Worm (Caenorhabditis elegans) whole organism, young adult: Measurements from ENCODE around the gene T23E7.6.

ENCODE experiments used
- F57A8.1 ChIP-seq: fragments of 200-800 bp; sonication (Bioruptor generic); optimal IDR thresholded peaks from 2 replicates; lab custom pipeline; 2018; ENCODE audit warnings: mild to moderate bottlenecking, missing genetic modification characterization, moderate library complexity, missing compliant biosample characterization
- akir-1 ChIP-seq: fragments of 200-800 bp; sonication (Bioruptor generic); optimal IDR thresholded peaks from 2 replicates; lab custom pipeline; 2018; ENCODE audit warnings: mild to moderate bottlenecking, missing genetic modification characterization, moderate library complexity, missing compliant biosample characterization
- attf-6 ChIP-seq: fragments of 200-800 bp; sonication (Bioruptor generic); IDR thresholded peaks from 2 replicates; pipeline ENCODE4 v1.3.6; 2022; ENCODE audit warnings: missing genetic modification reagents, missing genetic modification characterization, missing compliant biosample characterization
- ceh-40 ChIP-seq: fragments of 200-800 bp; sonication (Bioruptor generic); IDR thresholded peaks from 2 replicates; pipeline ENCODE4 v1.3.6; 2022; ENCODE audit warnings: missing genetic modification characterization, missing compliant biosample characterization
- chd-7 ChIP-seq: sonication (generic microtip); optimal IDR thresholded peaks from 2 replicates; lab custom pipeline; 2016; ENCODE audit warnings: mild to moderate bottlenecking, missing genetic modification characterization, moderate library complexity, missing compliant biosample characterization
- dpl-1 ChIP-seq: fragments of 150-350 bp; optimal IDR thresholded peaks from 2 replicates; lab custom pipeline; 2014; ENCODE audit warnings: missing biosample characterization, missing genetic modification reagents, missing genetic modification characterization
- let-526 ChIP-seq: fragments of 200-800 bp; sonication (Bioruptor generic); IDR thresholded peaks from 2 replicates; pipeline ENCODE4 v1.3.6; 2022; ENCODE audit warnings: missing genetic modification reagents, missing genetic modification characterization, missing compliant biosample characterization
- nfya-1 ChIP-seq: sonication (generic microtip); optimal IDR thresholded peaks from 2 replicates; lab custom pipeline; 2017; ENCODE audit warnings: antibody characterized with exemption, missing compliant biosample characterization, missing genetic modification characterization, borderline replicate concordance; ENCODE audit not compliant: insufficient read depth
- nhr-27 ChIP-seq: fragments of 200-800 bp; sonication (Bioruptor generic); optimal IDR thresholded peaks from 2 replicates; lab custom pipeline; 2018; ENCODE audit warnings: mild to moderate bottlenecking, missing genetic modification characterization, moderate library complexity, missing compliant biosample characterization
- pha-4 ChIP-seq: fragments of 150-350 bp; sonication (generic microtip); optimal IDR thresholded peaks from 2 replicates; lab custom pipeline; 2014; ENCODE audit warnings: missing biosample characterization, missing genetic modification reagents, missing genetic modification characterization
- snpc-4 ChIP-seq, 5 experiments: fragments of 150-350 bp in 1 of 5; sonication (generic microtip) in 4 of 5; optimal IDR thresholded peaks; 2 replicates each; lab custom pipeline; 2014 to 2018; ENCODE audit warnings: missing genetic modification characterization in 5 of 5, missing biosample characterization in 3 of 5, antibody characterized with exemption in 2 of 5, mild to moderate bottlenecking in 2 of 5, missing compliant biosample characterization in 2 of 5, missing genotype in 2 of 5, moderate library complexity in 2 of 5, missing genetic modification reagents in 1 of 5

DNA sequence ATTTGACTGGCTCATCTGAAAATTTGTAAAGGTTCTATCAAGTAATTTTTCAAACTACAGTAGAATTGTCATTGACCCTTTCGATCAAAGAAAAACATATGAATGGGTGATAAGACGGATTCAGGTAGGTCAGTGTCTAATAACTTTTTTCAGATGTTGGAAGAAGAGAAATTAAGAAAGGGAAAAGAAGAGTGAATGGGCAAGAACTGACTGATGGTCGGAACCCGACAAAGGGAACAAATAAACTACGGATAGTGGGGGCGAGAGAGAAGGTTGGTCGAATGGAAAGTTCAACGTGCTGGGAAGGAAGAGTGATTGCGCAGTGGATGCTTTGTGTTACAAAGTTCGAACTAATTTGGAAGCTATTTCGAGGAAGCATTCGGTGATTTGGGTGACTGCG is 2.3 kb downstream of the T23E7.6 start:
- no peak for TF ChIP-seq attf-6
- TF ChIP-seq akir-1 (GFP tag; lab: Kevin White, UChicago): no peak
- no peak for TF ChIP-seq F57A8.1 (GFP tag; lab: Kevin White, UChicago)
- TF ChIP-seq nhr-27: no peak
- no peak for TF ChIP-seq dpl-1 (GFP tag; lab: Kevin White, UChicago)
- TF ChIP-seq let-526 (GFP tag; lab: Robert Waterston, UW): no peak
- TF ChIP-seq pha-4 (tag; lab: Kevin White, UChicago): no peak
- no peak for TF ChIP-seq ceh-40 (GFP tag; lab: Robert Waterston, UW)
- TF ChIP-seq chd-7 (tag; lab: Kevin White, UChicago): no peak
- no peak for TF ChIP-seq snpc-4 (GFP tag; optimal IDR thresholded peaks at IDR 0.05; lab: Kevin White, UChicago)
- TF ChIP-seq snpc-4 (tag; optimal IDR thresholded peaks at IDR 0.05; lab: Kevin White, UChicago): no peak
- no peak for TF ChIP-seq nfya-1 (tag; lab: Kevin White, UChicago)
